Fruit fly (Drosophila melanogaster): Measurements from ENCODE around the gene CG3862.

DNA sequence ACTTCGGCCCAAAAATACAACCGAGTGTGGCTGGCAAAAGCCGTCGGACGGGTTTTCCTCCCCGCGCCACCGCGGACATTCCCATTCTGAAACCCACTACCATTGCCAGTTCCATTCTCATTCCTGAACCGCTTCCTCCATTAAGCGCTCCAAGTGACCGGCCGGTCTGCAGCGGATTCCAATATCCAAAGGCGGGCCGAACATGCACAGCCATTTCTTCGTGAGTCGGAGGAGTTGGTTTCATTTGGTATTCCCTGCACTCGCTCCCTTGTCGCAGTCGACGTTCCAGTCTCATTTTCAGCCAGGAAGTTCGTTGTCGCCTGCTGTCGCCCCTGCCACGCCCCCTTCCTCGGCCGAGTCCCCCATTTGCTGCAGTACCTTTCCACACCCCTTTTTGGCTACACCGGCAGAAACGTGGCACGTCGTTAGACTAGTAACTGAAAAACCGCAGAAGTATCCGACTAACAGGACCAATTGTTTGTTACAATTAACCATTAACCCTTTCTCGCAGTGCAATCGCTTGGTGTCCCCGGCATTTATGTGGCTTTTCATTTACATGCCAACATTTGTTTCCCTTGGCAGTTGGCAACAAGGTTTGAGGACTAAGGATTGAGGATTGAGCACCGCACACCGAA is 22.4 kb upstream of the CG3862 start:
- TF ChIP-seq Gug (GFP tag; IDR thresholded peaks at IDR 0.05) (peak; percentile 36; the same call in 1 of the 2 replicates), Sox102F (GFP tag; optimal IDR thresholded peaks at IDR 0.05) (peak; percentile 91), CG8319 (GFP tag; optimal IDR thresholded peaks at IDR 0.05) (peak; percentile 44), Eip78C (GFP tag) (peak; percentile 91), CG6854 (GFP tag; optimal IDR thresholded peaks at IDR 0.05) (peak; percentile 57), CG4318 (GFP tag; optimal IDR thresholded peaks at IDR 0.05) (no peak), CG6276 (GFP tag; optimal IDR thresholded peaks at IDR 0.05) (peak; percentile 6), spab (GFP tag; optimal IDR thresholded peaks at IDR 0.05) (peak; percentile 67), fd85E (GFP tag; optimal IDR thresholded peaks at IDR 0.05) (peak; percentile 62), acj6 (GFP tag; optimal IDR thresholded peaks at IDR 0.05) (peak; percentile 78), dsx (GFP tag; optimal IDR thresholded peaks at IDR 0.05; ENCODE audit: poor library complexity, severe bottlenecking) (peak; percentile 74), Sox14 (GFP tag; optimal IDR thresholded peaks at IDR 0.05) (peak; percentile 83), Eip93F (GFP tag; optimal IDR thresholded peaks at IDR 0.05) (peak; percentile 83)

Measured in whole organism, prepupa.